Worm (Caenorhabditis elegans) whole organism, early embryonic: Measurements from ENCODE around the gene lin-52.

Source experiments
- B0310.2 ChIP-seq: sonication (generic microtip); optimal IDR thresholded peaks from 2 replicates; lab custom pipeline; 2016; ENCODE audit warnings: mild to moderate bottlenecking, missing genetic modification characterization, missing compliant biosample characterization
- ama-1 ChIP-seq: fragments of 150-350 bp; optimal IDR thresholded peaks from 2 replicates; lab custom pipeline; 2014
- ceh-13 ChIP-seq: fragments of 200-800 bp; sonication (Bioruptor generic); optimal IDR thresholded peaks from 2 replicates; lab custom pipeline; 2018; ENCODE audit warnings: mild to moderate bottlenecking, missing genetic modification characterization, missing compliant biosample characterization
- ceh-36 ChIP-seq: sonication (generic microtip); optimal IDR thresholded peaks from 2 replicates; lab custom pipeline; 2016; ENCODE audit warnings: missing genetic modification characterization, inconsistent platforms, missing compliant biosample characterization
- ets-7 ChIP-seq: sonication (generic microtip); optimal IDR thresholded peaks from 2 replicates; lab custom pipeline; 2016; ENCODE audit warnings: missing genotype, missing genetic modification characterization, missing compliant biosample characterization
- flt-1 ChIP-seq: fragments of 200-800 bp; sonication (Bioruptor generic); IDR thresholded peaks from 2 replicates; pipeline ENCODE4 v1.3.6; 2022; ENCODE audit warnings: missing genetic modification characterization, missing compliant biosample characterization
- hmbx-1 ChIP-seq: sonication (generic microtip); optimal IDR thresholded peaks from 2 replicates; lab custom pipeline; 2016; ENCODE audit warnings: mild to moderate bottlenecking, missing genetic modification characterization, missing compliant biosample characterization
- hmg-4 ChIP-seq: fragments of 200-800 bp; sonication (Bioruptor generic); optimal IDR thresholded peaks from 2 replicates; lab custom pipeline; 2018; ENCODE audit warnings: mild to moderate bottlenecking, missing genetic modification characterization, missing compliant biosample characterization
- hnd-1 ChIP-seq: sonication (generic microtip); optimal IDR thresholded peaks from 2 replicates; lab custom pipeline; 2016; ENCODE audit warnings: missing genetic modification characterization, missing compliant biosample characterization
- scrt-1 ChIP-seq: fragments of 200-800 bp; sonication (Bioruptor generic); IDR thresholded peaks from 2 replicates; pipeline ENCODE4 v1.3.6; 2022; ENCODE audit warnings: missing genetic modification characterization, missing compliant biosample characterization
- sea-1 ChIP-seq: fragments of 200-800 bp; sonication (Bioruptor generic); conservative IDR thresholded peaks from 2 replicates; pipeline ENCODE4 v1.3.6; 2022; ENCODE audit warnings: missing genetic modification characterization, missing compliant biosample characterization
- tbx-11 ChIP-seq: fragments of 200-800 bp; sonication (Bioruptor generic); IDR thresholded peaks from 2 replicates; pipeline ENCODE4 v1.3.6; 2022; ENCODE audit warnings: missing genetic modification characterization, missing compliant biosample characterization
- tbx-37 ChIP-seq: fragments of 200-800 bp; sonication (Bioruptor generic); conservative IDR thresholded peaks from 2 replicates; pipeline ENCODE4 v1.3.6; 2022; ENCODE audit warnings: missing genetic modification reagents, missing genetic modification characterization, missing compliant biosample characterization
- tra-4 ChIP-seq: sonication (generic microtip); optimal IDR thresholded peaks from 2 replicates; lab custom pipeline; 2017; ENCODE audit warnings: missing genetic modification characterization, missing compliant biosample characterization

Gene lin-52

DNA sequence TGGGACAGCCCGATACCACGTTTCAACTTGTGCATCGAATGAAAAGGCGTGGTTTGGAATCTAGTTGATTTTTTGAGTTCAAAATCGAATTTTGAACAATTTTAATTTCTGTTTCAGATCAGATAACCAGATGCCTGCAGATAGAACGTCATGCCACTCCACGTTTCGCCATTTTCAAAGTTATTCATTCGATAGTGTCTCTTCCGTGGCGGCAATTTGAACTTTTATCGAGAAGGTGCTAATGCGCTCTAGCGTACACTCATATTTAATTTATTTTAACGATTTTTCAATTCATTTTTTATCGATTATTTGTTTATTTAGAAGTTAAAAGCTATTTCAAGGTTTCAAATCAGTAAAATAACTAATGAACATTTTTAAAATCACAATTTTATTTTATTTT is 48.6 kb downstream of the lin-52 start:
- TF ChIP-seq flt-1 (GFP tag; lab: Robert Waterston, UW) (no peak), ceh-13 (no peak), tbx-37 (no peak), sea-1 (no peak), ets-7 (no peak), tbx-11 (GFP tag; lab: Robert Waterston, UW) (no peak), ceh-36 (tag; lab: Kevin White, UChicago) (no peak), hnd-1 (tag; lab: Kevin White, UChicago) (no peak), tra-4 (no peak), B0310.2 (tag; lab: Kevin White, UChicago) (no peak), hmg-4 (GFP tag; lab: Kevin White, UChicago) (no peak), scrt-1 (GFP tag; lab: Robert Waterston, UW) (no peak), hmbx-1 (tag; lab: Kevin White, UChicago) (no peak), ama-1 (lab: Kevin White, UChicago) (no peak)
